Fruit fly (Drosophila melanogaster): Measurements from ENCODE around the gene GV1.

Gene GV1

dm6 chr3L:1794943-1795696, 15.3 kb upstream of the GV1 start, which contains the start of the genes alpha-Spec, dlt and Cdc37 (continued):
- TF ChIP-seq HmgZ (tag; optimal IDR thresholded peaks at IDR 0.05) (peak; percentile 32), CG32772 (GFP tag; IDR thresholded peaks at IDR 0.05) (peak; percentile 12; the same call in 1 of the 2 replicates), CG42726 (GFP tag; IDR thresholded peaks at IDR 0.05; ENCODE audit: partially characterized antibody) (peak; percentile 66), lov (optimal IDR thresholded peaks at IDR 0.05) (no peak), lov (GFP tag; IDR thresholded peaks at IDR 0.05) (no peak), az2 (GFP tag; optimal IDR thresholded peaks at IDR 0.05) (no peak), HLH54F (GFP tag; optimal IDR thresholded peaks at IDR 0.05) (no peak), Blimp-1 (GFP tag; optimal IDR thresholded peaks at IDR 0.05) (no peak), CG17829 (tag; optimal IDR thresholded peaks at IDR 0.05) (peak; percentile 70), CHES-1-like (GFP tag; optimal IDR thresholded peaks at IDR 0.05) (peak; percentile 17), inv (GFP tag; IDR thresholded peaks at IDR 0.05; ENCODE audit: partially characterized antibody) (peak; percentile 76), bbx (GFP tag; IDR thresholded peaks at IDR 0.05; ENCODE audit: partially characterized antibody) (peak; percentile 60), Jarid2 (GFP tag; optimal IDR thresholded peaks at IDR 0.05) (no peak)

DNA sequence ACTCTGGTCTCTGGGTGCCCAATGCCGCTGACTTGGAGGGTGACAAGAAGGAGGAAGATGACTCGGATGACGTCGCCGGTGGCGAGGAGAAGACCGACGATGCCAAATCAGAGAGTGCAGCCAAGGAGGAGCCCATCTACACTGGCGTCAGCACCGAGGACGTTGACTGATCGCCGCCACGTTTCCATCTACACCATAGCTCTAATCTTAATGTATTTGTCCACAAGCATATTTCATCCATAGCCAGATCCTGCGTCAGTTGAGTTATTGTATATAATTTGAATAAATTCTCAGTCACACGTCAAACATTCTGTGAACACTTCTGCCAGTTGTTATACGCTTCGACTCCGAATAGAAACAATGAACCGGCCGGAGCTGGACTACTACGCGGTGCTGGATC, 13.4 kb upstream of the GV1 start, which contains the start of gene CG12020:
Gene CG12020, plus strand, starts transcription at position 301 of the 400 bp plus-strand sequence.
- TF ChIP-seq CG3163 (GFP tag; optimal IDR thresholded peaks at IDR 0.05) (no peak), sens (GFP tag) (peak; percentile 28)

DNA sequence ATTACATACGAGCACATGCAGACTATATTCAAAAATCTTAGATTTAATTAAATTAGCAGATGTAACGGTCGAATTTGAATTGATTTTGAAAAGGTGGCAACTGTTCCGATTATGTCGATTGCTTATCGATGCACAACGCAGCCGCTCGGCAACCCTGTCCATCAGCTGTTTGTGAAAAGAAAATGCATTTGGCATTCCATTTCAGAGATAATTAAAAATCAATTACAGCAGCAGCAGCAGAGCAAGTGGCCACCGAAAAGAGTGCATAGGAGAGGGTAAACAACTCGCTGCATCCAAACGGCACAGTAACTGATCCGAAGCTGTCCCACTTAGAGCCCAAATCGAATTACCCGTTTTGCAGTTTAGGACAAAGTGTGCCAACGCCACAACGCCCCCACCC, 11.7 kb upstream of the GV1 start, which contains the start of gene Patj:
Gene Patj, plus strand, starts transcription at position 155 of the 400 bp plus-strand sequence.
- no peak for TF ChIP-seq CG5180 (GFP tag; optimal IDR thresholded peaks at IDR 0.05)
- no peak for TF ChIP-seq CG9437 (GFP tag; optimal IDR thresholded peaks at IDR 0.05)
- TF ChIP-seq tio (GFP tag; optimal IDR thresholded peaks at IDR 0.05) = no peak
- no peak for TF ChIP-seq al (GFP tag; IDR thresholded peaks at IDR 0.05)
- TF ChIP-seq CG10462 (GFP tag; optimal IDR thresholded peaks at IDR 0.05) = no peak
- no peak for TF ChIP-seq dati (GFP tag; IDR thresholded peaks at IDR 0.05)
- no peak for TF ChIP-seq nerfin-2 (GFP tag; IDR thresholded peaks at IDR 0.05; ENCODE audit: partially characterized antibody)
- TF ChIP-seq CG9727 (GFP tag; optimal IDR thresholded peaks at IDR 0.05) = no peak
- TF ChIP-seq eve (GFP tag; optimal IDR thresholded peaks at IDR 0.05) = no peak
- no peak for TF ChIP-seq CG6813 (GFP tag; optimal IDR thresholded peaks at IDR 0.05)
- peak; percentile 72 for TF ChIP-seq CG13287 (GFP tag; IDR thresholded peaks at IDR 0.05; ENCODE audit: partially characterized antibody)
- TF ChIP-seq unc-4 (GFP tag; IDR thresholded peaks at IDR 0.05; ENCODE audit: partially characterized antibody) = peak; percentile 55
- no peak for TF ChIP-seq z (GFP tag; IDR thresholded peaks at IDR 0.05)
- no peak for TF ChIP-seq CG1024 (GFP tag; IDR thresholded peaks at IDR 0.05)
- TF ChIP-seq Pdp1 (GFP tag; optimal IDR thresholded peaks at IDR 0.05) = peak in 1 of 2 experiments; percentile 28
- peak; percentile 47 for TF ChIP-seq otp (GFP tag; IDR thresholded peaks at IDR 0.05)
- TF ChIP-seq dm (GFP tag; optimal IDR thresholded peaks at IDR 0.05) = no peak
- TF ChIP-seq CG11093 (GFP tag; IDR thresholded peaks at IDR 0.05) = no peak
- TF ChIP-seq onecut (GFP tag; IDR thresholded peaks at IDR 0.05) = peak; percentile 17; the same call in 1 of the 2 replicates
- no peak for TF ChIP-seq Sry-β (GFP tag; optimal IDR thresholded peaks at IDR 0.05)
- no peak for TF ChIP-seq Sox102F (GFP tag; optimal IDR thresholded peaks at IDR 0.05)
- TF ChIP-seq Ets65A (GFP tag) = no peak
- no peak for TF ChIP-seq CG17802 (tag; optimal IDR thresholded peaks at IDR 0.05)
- no peak for TF ChIP-seq CG15073 (GFP tag; optimal IDR thresholded peaks at IDR 0.05)
- no peak for TF ChIP-seq cas (GFP tag; IDR thresholded peaks at IDR 0.05)
- TF ChIP-seq CG13123 (GFP tag; optimal IDR thresholded peaks at IDR 0.05) = no peak
- no peak for TF ChIP-seq CG10274 (GFP tag; optimal IDR thresholded peaks at IDR 0.05)
- TF ChIP-seq inv (GFP tag; IDR thresholded peaks at IDR 0.05; ENCODE audit: partially characterized antibody) = peak; percentile 35; the same call in 1 of the 2 replicates
- TF ChIP-seq ftz-f1 (GFP tag; optimal IDR thresholded peaks at IDR 0.05) = no peak
- TF ChIP-seq Dfd (GFP tag; optimal IDR thresholded peaks at IDR 0.05) = no peak
- no peak for TF ChIP-seq CG12391 (tag; optimal IDR thresholded peaks at IDR 0.05)
- no peak for TF ChIP-seq TFAM (GFP tag; optimal IDR thresholded peaks at IDR 0.05)
- no peak for TF ChIP-seq Camta (GFP tag; optimal IDR thresholded peaks at IDR 0.05)
